Worm (Caenorhabditis elegans): Measurements from ENCODE around the gene Y54G11A.2.

Y54G11A.2 gene

DNA sequence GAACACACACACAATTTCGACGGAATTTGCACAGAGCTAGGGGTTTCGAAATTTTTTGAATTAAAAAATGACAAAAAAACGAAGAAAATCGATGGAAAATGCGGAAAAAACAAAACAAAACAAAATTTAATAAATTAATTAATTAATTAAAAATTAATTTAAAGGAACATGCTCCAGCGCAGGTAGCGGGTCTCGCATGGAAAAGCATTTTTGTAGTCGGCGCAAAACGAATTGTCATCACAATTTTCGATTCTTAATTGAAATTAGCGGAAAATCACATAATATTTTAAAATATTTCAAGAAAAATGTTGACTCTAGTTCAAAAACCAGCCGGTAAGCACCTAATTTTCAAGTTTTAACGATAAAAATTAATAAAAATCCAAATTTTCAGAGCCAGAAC is 24.3 kb downstream of the Y54G11A.2 start, which contains the start of gene Y54G11A.3:
Gene Y54G11A.3 (plus strand): TSS at position 213 of the 400 bp plus-strand sequence.
- no peak for TF ChIP-seq nhr-90 (tag; optimal IDR thresholded peaks at IDR 0.05; ENCODE audit: poor library complexity)
- TF ChIP-seq ceh-88 (GFP tag; IDR thresholded peaks at IDR 0.05): no peak
- no peak for TF ChIP-seq ceh-90 (tag; optimal IDR thresholded peaks at IDR 0.05)
- TF ChIP-seq nhr-28 (tag; optimal IDR thresholded peaks at IDR 0.05): no peak
- TF ChIP-seq pag-3 (tag; optimal IDR thresholded peaks at IDR 0.05; ENCODE audit: borderline replicate concordance, insufficient read depth): no peak
- no peak for TF ChIP-seq xbp-1 (tag; optimal IDR thresholded peaks at IDR 0.05)
- no peak for TF ChIP-seq nhr-71 (tag; optimal IDR thresholded peaks at IDR 0.05)
- TF ChIP-seq ceh-63 (GFP tag; optimal IDR thresholded peaks at IDR 0.05): no peak
- no peak for TF ChIP-seq aly-2 (tag; optimal IDR thresholded peaks at IDR 0.05)
- no peak for TF ChIP-seq dsc-1 (tag; optimal IDR thresholded peaks at IDR 0.05)
- no peak for TF ChIP-seq F16B12.6 (tag; optimal IDR thresholded peaks at IDR 0.05)
- no peak for TF ChIP-seq lsy-2 (tag; optimal IDR thresholded peaks at IDR 0.05)
- no peak for TF ChIP-seq nhr-19 (GFP tag; conservative IDR thresholded peaks at IDR 0.05)
- TF ChIP-seq ztf-4 (tag; optimal IDR thresholded peaks at IDR 0.05): no peak
- no peak for TF ChIP-seq lin-39 (tag; optimal IDR thresholded peaks at IDR 0.05)

DNA sequence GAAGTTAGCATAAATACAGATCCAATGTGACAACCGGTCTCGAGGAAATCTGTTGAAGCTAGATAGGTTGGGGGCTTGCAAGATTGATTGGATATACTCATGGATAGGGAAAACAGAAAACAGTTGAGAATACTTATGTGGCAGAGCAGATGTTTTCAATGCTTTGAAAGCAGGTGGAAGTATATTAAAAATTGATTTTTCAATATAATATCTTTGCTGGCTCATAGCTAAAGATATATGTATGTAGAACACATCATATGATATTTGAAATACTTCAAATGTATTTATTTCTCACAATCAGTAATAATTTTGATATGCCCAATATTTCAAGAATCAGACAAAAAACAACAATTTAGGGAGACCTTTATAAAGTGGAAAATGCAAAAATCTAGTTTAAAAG is 35.1 kb downstream of the Y54G11A.2 start, which contains the start of gene srh-41:
Gene srh-41 (minus strand): TSS at position 101 of the 400 bp plus-strand sequence.
- no peak for TF ChIP-seq ztf-11 (tag; optimal IDR thresholded peaks at IDR 0.05)
- TF ChIP-seq ceh-63 (GFP tag; optimal IDR thresholded peaks at IDR 0.05): no peak
- TF ChIP-seq nhr-237 (tag; optimal IDR thresholded peaks at IDR 0.05): no peak
- no peak for TF ChIP-seq mef-2 (tag; optimal IDR thresholded peaks at IDR 0.05)
- TF ChIP-seq lin-13 (GFP tag; optimal IDR thresholded peaks at IDR 0.05): no peak
- TF ChIP-seq efl-3 (GFP tag; optimal IDR thresholded peaks at IDR 0.05): no peak
- TF ChIP-seq mep-1 (tag; optimal IDR thresholded peaks at IDR 0.05): no peak
- no peak for TF ChIP-seq egl-27 (tag; optimal IDR thresholded peaks at IDR 0.05)
- TF ChIP-seq nhr-20 (tag; optimal IDR thresholded peaks at IDR 0.05): no peak
- TF ChIP-seq swsn-7 (tag; optimal IDR thresholded peaks at IDR 0.05): no peak
- TF ChIP-seq elt-2 (tag; optimal IDR thresholded peaks at IDR 0.05): no peak
- no peak for TF ChIP-seq sox-4 (tag; optimal IDR thresholded peaks at IDR 0.05)
- TF ChIP-seq fkh-8 (tag; optimal IDR thresholded peaks at IDR 0.05): no peak
- no peak for TF ChIP-seq nhr-90 (tag; optimal IDR thresholded peaks at IDR 0.05; ENCODE audit: poor library complexity)
- TF ChIP-seq nhr-71 (tag; optimal IDR thresholded peaks at IDR 0.05): no peak
- TF ChIP-seq pax-3 (tag; optimal IDR thresholded peaks at IDR 0.05): no peak
- TF ChIP-seq ces-1 (GFP tag; optimal IDR thresholded peaks at IDR 0.05): no peak
- TF ChIP-seq tbx-2 (tag; optimal IDR thresholded peaks at IDR 0.05): no peak
- TF ChIP-seq C16A3.4 (tag; optimal IDR thresholded peaks at IDR 0.05): no peak
- TF ChIP-seq ceh-88 (GFP tag; IDR thresholded peaks at IDR 0.05): no peak

ce11 chrII:14288968-14289367 is 36.8 kb downstream of the Y54G11A.2 start, which contains the start of gene srh-42:
Gene srh-42 (minus strand): TSS chrII:14289068.
- no peak for TF ChIP-seq ceh-8 (GFP tag; optimal IDR thresholded peaks at IDR 0.05)
- no peak for TF ChIP-seq egl-27 (tag; optimal IDR thresholded peaks at IDR 0.05)
- no peak for TF ChIP-seq dpl-1 (GFP tag; optimal IDR thresholded peaks at IDR 0.05)
- TF ChIP-seq jun-1 (tag; optimal IDR thresholded peaks at IDR 0.05): no peak
- TF ChIP-seq lin-39 (tag; optimal IDR thresholded peaks at IDR 0.05): no peak
- TF ChIP-seq nhr-237 (tag; optimal IDR thresholded peaks at IDR 0.05): no peak
- TF ChIP-seq nhr-11 (tag; optimal IDR thresholded peaks at IDR 0.05): no peak
- no peak for TF ChIP-seq nhr-47 (tag; optimal IDR thresholded peaks at IDR 0.05)
- no peak for TF ChIP-seq fos-1 (tag; optimal IDR thresholded peaks at IDR 0.05)
- TF ChIP-seq skn-1 (tag; optimal IDR thresholded peaks at IDR 0.05): no peak
- TF ChIP-seq ama-1 (optimal IDR thresholded peaks at IDR 0.05): no peak
- no peak for TF ChIP-seq fkh-4 (tag; optimal IDR thresholded peaks at IDR 0.05; ENCODE audit: borderline replicate concordance)
- TF ChIP-seq pax-3 (tag; optimal IDR thresholded peaks at IDR 0.05): no peak
- no peak for TF ChIP-seq C04F5.9 (tag; optimal IDR thresholded peaks at IDR 0.05)
- TF ChIP-seq unc-30 (tag; optimal IDR thresholded peaks at IDR 0.05): no peak
- no peak for TF ChIP-seq ces-1 (GFP tag; optimal IDR thresholded peaks at IDR 0.05)
- TF ChIP-seq sox-4 (tag; optimal IDR thresholded peaks at IDR 0.05): no peak
- TF ChIP-seq zag-1 (tag; optimal IDR thresholded peaks at IDR 0.05): no peak
